Fruit fly (Drosophila melanogaster): Measurements from ENCODE around the gene CG31913.

Gene CG31913

DNA sequence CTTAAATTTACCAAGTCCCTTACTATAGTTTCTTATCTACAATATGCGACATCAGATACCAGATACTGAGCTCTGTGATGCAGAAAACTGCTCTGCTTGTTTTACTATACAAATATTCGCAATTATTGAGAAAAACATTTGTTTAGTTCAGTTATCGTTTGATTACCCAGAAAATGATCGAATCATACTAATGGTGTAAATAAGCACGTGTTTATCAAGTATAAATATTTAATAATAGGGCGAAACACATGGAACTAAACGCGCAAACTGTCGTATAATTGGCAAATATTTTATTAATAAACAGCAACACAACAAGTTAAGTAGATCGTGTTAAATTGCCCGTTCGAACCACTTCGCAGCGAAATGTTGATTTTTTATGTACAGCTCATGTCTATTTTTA, 14.1 kb downstream of the CG31913 start (continued):
- TF ChIP-seq luna (GFP tag; optimal IDR thresholded peaks at IDR 0.05) (no peak), Pdp1 (GFP tag; optimal IDR thresholded peaks at IDR 0.05) (no peak), nmo (GFP tag; optimal IDR thresholded peaks at IDR 0.05) (no peak), CG8478 (optimal IDR thresholded peaks at IDR 0.05) (no peak), CG8944 (GFP tag; optimal IDR thresholded peaks at IDR 0.05) (no peak), CG17186 (GFP tag; optimal IDR thresholded peaks at IDR 0.05) (no peak), fd96Cb (tag; optimal IDR thresholded peaks at IDR 0.05) (peak; percentile 24), CG11695 (GFP tag; IDR thresholded peaks at IDR 0.05) (0 out of 3 replicates have a peak, but pooled peaks have one; percentile 34), bigmax (GFP tag; optimal IDR thresholded peaks at IDR 0.05) (peak; percentile 4), B-H2 (GFP tag; optimal IDR thresholded peaks at IDR 0.05) (peak; percentile 33), CG9797 (GFP tag; optimal IDR thresholded peaks at IDR 0.05) (no peak), Six4 (GFP tag; optimal IDR thresholded peaks at IDR 0.05) (no peak), sqz (GFP tag; optimal IDR thresholded peaks at IDR 0.05) (no peak), tna (GFP tag; IDR thresholded peaks at IDR 0.05; ENCODE audit: partially characterized antibody) (no peak), org-1 (GFP tag; optimal IDR thresholded peaks at IDR 0.05) (peak; percentile 61), cas (GFP tag; IDR thresholded peaks at IDR 0.05) (no peak), CG9817 (tag; optimal IDR thresholded peaks at IDR 0.05) (peak; percentile 72), CG2129 (GFP tag; IDR thresholded peaks at IDR 0.05; ENCODE audit: partially characterized antibody) (no peak), CG4617 (GFP tag; optimal IDR thresholded peaks at IDR 0.05; ENCODE audit: borderline replicate concordance) (no peak), Atf-2 (GFP tag; optimal IDR thresholded peaks at IDR 0.05) (no peak), Taf1 (GFP tag; IDR thresholded peaks at IDR 0.05) (no peak), tup (GFP tag; optimal IDR thresholded peaks at IDR 0.05) (peak; percentile 17), fd64A (GFP tag; optimal IDR thresholded peaks at IDR 0.05) (no peak), CG3065 (GFP tag; optimal IDR thresholded peaks at IDR 0.05) (no peak), CG8765 (GFP tag; IDR thresholded peaks at IDR 0.05) (no peak), CG16813 (GFP tag; IDR thresholded peaks at IDR 0.05; ENCODE audit: partially characterized antibody) (no peak), zf30C (GFP tag; optimal IDR thresholded peaks at IDR 0.05) (no peak), TFAM (GFP tag; optimal IDR thresholded peaks at IDR 0.05) (no peak), Tbp (GFP tag; optimal IDR thresholded peaks at IDR 0.05) (no peak), Ets97D (GFP tag; optimal IDR thresholded peaks at IDR 0.05) (no peak), NK7.1 (GFP tag; optimal IDR thresholded peaks at IDR 0.05) (peak; percentile 24), CG4282 (GFP tag; optimal IDR thresholded peaks at IDR 0.05) (no peak), trem (tag; optimal IDR thresholded peaks at IDR 0.05) (no peak), maf-S (GFP tag; optimal IDR thresholded peaks at IDR 0.05) (no peak), trh (GFP tag; optimal IDR thresholded peaks at IDR 0.05) (peak; percentile 47), Gsc (GFP tag; IDR thresholded peaks at IDR 0.05) (no peak), dpn (GFP tag; optimal IDR thresholded peaks at IDR 0.05) (peak; percentile 20 to 40), CG1603 (tag; optimal IDR thresholded peaks at IDR 0.05) (peak; percentile 65), CG15479 (GFP tag; optimal IDR thresholded peaks at IDR 0.05) (peak; percentile 56), Neu2 (GFP tag; optimal IDR thresholded peaks at IDR 0.05; ENCODE audit: borderline replicate concordance) (no peak), CG15696 (tag; optimal IDR thresholded peaks at IDR 0.05) (no peak), ab (GFP tag; optimal IDR thresholded peaks at IDR 0.05) (no peak), CG6791 (GFP tag; IDR thresholded peaks at IDR 0.05; ENCODE audit: partially characterized antibody) (no peak), CG13123 (GFP tag; optimal IDR thresholded peaks at IDR 0.05) (peak; percentile 19), pfk (GFP tag; optimal IDR thresholded peaks at IDR 0.05) (no peak), pnt (GFP tag; optimal IDR thresholded peaks at IDR 0.05) (no peak), CG13624 (GFP tag; optimal IDR thresholded peaks at IDR 0.05) (peak; percentile 42), gfzf (GFP tag; optimal IDR thresholded peaks at IDR 0.05) (no peak), inv (GFP tag; IDR thresholded peaks at IDR 0.05; ENCODE audit: partially characterized antibody) (no peak), CG30403 (GFP tag; optimal IDR thresholded peaks at IDR 0.05) (no peak), sim (GFP tag; IDR thresholded peaks at IDR 0.05) (no peak), Lim3 (GFP tag; IDR thresholded peaks at IDR 0.05) (no peak)

All from whole organism, embryonic.